ENCODE assay signal across 1 fruit fly cellular context in genomic region chr3R:28572692-28573643, dm6.
TF ChIP-seq lines count a peak whose summit lies in the region.

No protein-coding gene starts in this region.

TF ChIP-seq in whole organism, embryonic, 481 proteins besides CTCF, POLR2A, EP300 and RAD21 (continued from another document and continues in another):
- TF ChIP-seq Hr78 (GFP tag; optimal IDR thresholded peaks at IDR 0.05; lab: Kevin White, UChicago) = no peak
- TF ChIP-seq slou (GFP tag; optimal IDR thresholded peaks at IDR 0.05; lab: Kevin White, UChicago) = no peak
- TF ChIP-seq CG7839 (tag; optimal IDR thresholded peaks at IDR 0.05; lab: Kevin White, UChicago) = no peak
- TF ChIP-seq sim (GFP tag; IDR thresholded peaks at IDR 0.05; lab: Robert Waterston, UW) = no peak
- TF ChIP-seq gfzf (GFP tag; optimal IDR thresholded peaks at IDR 0.05; lab: Kevin White, UChicago) = no peak
- TF ChIP-seq CG15269 (tag; optimal IDR thresholded peaks at IDR 0.05; lab: Kevin White, UChicago) = no peak
- TF ChIP-seq CG1602 (GFP tag; optimal IDR thresholded peaks at IDR 0.05; lab: Kevin White, UChicago) = no peak
- no peak for TF ChIP-seq CG10565 (GFP tag; optimal IDR thresholded peaks at IDR 0.05; lab: Kevin White, UChicago)
- no peak for TF ChIP-seq CG2875 (GFP tag; optimal IDR thresholded peaks at IDR 0.05; lab: Kevin White, UChicago)
- no peak for TF ChIP-seq gcm (GFP tag; optimal IDR thresholded peaks at IDR 0.05; lab: Kevin White, UChicago)
- TF ChIP-seq CG17361 (GFP tag; IDR thresholded peaks at IDR 0.05; lab: Robert Waterston, UW) = 0 out of 3 replicates have a peak, but pooled peaks have one; percentile 15
- no peak for TF ChIP-seq CG7928 (GFP tag; optimal IDR thresholded peaks at IDR 0.05; lab: Kevin White, UChicago)
- TF ChIP-seq Med (GFP tag; lab: Kevin White, UChicago) = no peak
- TF ChIP-seq Xrp1 (GFP tag; IDR thresholded peaks at IDR 0.05; lab: Robert Waterston, UW) = no peak
- peak; percentile 31 for TF ChIP-seq CG2712 (tag; optimal IDR thresholded peaks at IDR 0.05; lab: Kevin White, UChicago)
- TF ChIP-seq Sox100B (GFP tag; optimal IDR thresholded peaks at IDR 0.05; lab: Kevin White, UChicago) = peak; percentile 11
- no peak for TF ChIP-seq ase (GFP tag; IDR thresholded peaks at IDR 0.05; lab: Robert Waterston, UW)
- no peak for TF ChIP-seq CG10209 (GFP tag; optimal IDR thresholded peaks at IDR 0.05; lab: Kevin White, UChicago)
- TF ChIP-seq fd102C (GFP tag; optimal IDR thresholded peaks at IDR 0.05; lab: Kevin White, UChicago) = no peak
- no peak for TF ChIP-seq ato (GFP tag; IDR thresholded peaks at IDR 0.05; lab: Robert Waterston, UW; ENCODE audit: partially characterized antibody)
- TF ChIP-seq crol (GFP tag; IDR thresholded peaks at IDR 0.05; lab: Robert Waterston, UW) = no peak
- TF ChIP-seq CG6813 (GFP tag; optimal IDR thresholded peaks at IDR 0.05; lab: Kevin White, UChicago) = no peak
- no peak for TF ChIP-seq jumu (GFP tag; optimal IDR thresholded peaks at IDR 0.05; lab: Kevin White, UChicago)
- no peak for TF ChIP-seq CG7963 (GFP tag; IDR thresholded peaks at IDR 0.05; lab: Robert Waterston, UW; ENCODE audit: partially characterized antibody)
- TF ChIP-seq salm (tag; optimal IDR thresholded peaks at IDR 0.05; lab: Kevin White, UChicago) = no peak
- TF ChIP-seq CG12236 (GFP tag; optimal IDR thresholded peaks at IDR 0.05; lab: Kevin White, UChicago) = no peak
- peak; percentile 20 for TF ChIP-seq CG18262 (tag; optimal IDR thresholded peaks at IDR 0.05; lab: Kevin White, UChicago)
- no peak for TF ChIP-seq Doc3 (GFP tag; IDR thresholded peaks at IDR 0.05; lab: Robert Waterston, UW; ENCODE audit: partially characterized antibody)
- TF ChIP-seq HHEX (GFP tag; optimal IDR thresholded peaks at IDR 0.05; lab: Kevin White, UChicago) = no peak
- TF ChIP-seq CG31224 (GFP tag; IDR thresholded peaks at IDR 0.05; lab: Robert Waterston, UW) = no peak
- no peak for TF ChIP-seq CG8281 (tag; optimal IDR thresholded peaks at IDR 0.05; lab: Kevin White, UChicago)
- no peak for TF ChIP-seq klu (GFP tag; IDR thresholded peaks at IDR 0.05; lab: Robert Waterston, UW)
- no peak for TF ChIP-seq CG11247 (GFP tag; IDR thresholded peaks at IDR 0.05; lab: Robert Waterston, UW)
- TF ChIP-seq chinmo (GFP tag; IDR thresholded peaks at IDR 0.05; lab: Robert Waterston, UW; ENCODE audit: partially characterized antibody) = 0 out of 4 replicates have a peak, but pooled peaks have one; percentile 51
- TF ChIP-seq yki (optimal IDR thresholded peaks at IDR 0.05; lab: Kevin White, UChicago) = no peak
- no peak for TF ChIP-seq CrebB (tag; optimal IDR thresholded peaks at IDR 0.05; lab: Kevin White, UChicago)
- TF ChIP-seq CG18599 (GFP tag; optimal IDR thresholded peaks at IDR 0.05; lab: Kevin White, UChicago) = no peak
- TF ChIP-seq CG18011 (GFP tag; optimal IDR thresholded peaks at IDR 0.05; lab: Kevin White, UChicago) = no peak
- TF ChIP-seq CG7987 (GFP tag; optimal IDR thresholded peaks at IDR 0.05; lab: Kevin White, UChicago) = no peak
- TF ChIP-seq CG17912 (GFP tag; optimal IDR thresholded peaks at IDR 0.05; lab: Kevin White, UChicago) = no peak
- TF ChIP-seq sr (GFP tag; IDR thresholded peaks at IDR 0.05; lab: Robert Waterston, UW) = no peak
- TF ChIP-seq en (GFP tag; optimal IDR thresholded peaks at IDR 0.05; lab: Kevin White, UChicago) = no peak
- no peak for TF ChIP-seq CG4328 (GFP tag; optimal IDR thresholded peaks at IDR 0.05; lab: Kevin White, UChicago)
- TF ChIP-seq nerfin-1 (tag; optimal IDR thresholded peaks at IDR 0.05; lab: Kevin White, UChicago) = peak; percentile 8
- no peak for TF ChIP-seq Lhr (GFP tag; optimal IDR thresholded peaks at IDR 0.05; lab: Kevin White, UChicago)
- no peak for TF ChIP-seq pan (optimal IDR thresholded peaks at IDR 0.05; lab: Kevin White, UChicago)
- TF ChIP-seq pan (GFP tag; optimal IDR thresholded peaks at IDR 0.05 in 1 of 2, IDR thresholded peaks at IDR 0.05 in 1 of 2) = no peak
- no peak for TF ChIP-seq CG6689 (GFP tag; IDR thresholded peaks at IDR 0.05; lab: Robert Waterston, UW)
- TF ChIP-seq NK7.1 (GFP tag; optimal IDR thresholded peaks at IDR 0.05; lab: Kevin White, UChicago) = no peak
- TF ChIP-seq CG7271 (tag; optimal IDR thresholded peaks at IDR 0.05; lab: Kevin White, UChicago) = no peak
- TF ChIP-seq fd96Cb (tag; optimal IDR thresholded peaks at IDR 0.05; lab: Kevin White, UChicago) = no peak
- no peak for TF ChIP-seq tx (GFP tag; optimal IDR thresholded peaks at IDR 0.05; lab: Kevin White, UChicago)
- no peak for TF ChIP-seq CG2116 (GFP tag; optimal IDR thresholded peaks at IDR 0.05; lab: Kevin White, UChicago)
- TF ChIP-seq Bdp1 (GFP tag; optimal IDR thresholded peaks at IDR 0.05; lab: Kevin White, UChicago) = no peak
- TF ChIP-seq pfk (GFP tag; optimal IDR thresholded peaks at IDR 0.05; lab: Kevin White, UChicago) = no peak
- TF ChIP-seq CG10147 (GFP tag; optimal IDR thresholded peaks at IDR 0.05; lab: Kevin White, UChicago) = no peak
- no peak for TF ChIP-seq Mrtf (GFP tag; IDR thresholded peaks at IDR 0.05; lab: Robert Waterston, UW)
- peak; percentile 72 for TF ChIP-seq Hey (tag; optimal IDR thresholded peaks at IDR 0.05; lab: Kevin White, UChicago)
- peak; percentile 2 for TF ChIP-seq CG12391 (tag; optimal IDR thresholded peaks at IDR 0.05; lab: Kevin White, UChicago)
- TF ChIP-seq D19B (GFP tag; optimal IDR thresholded peaks at IDR 0.05; lab: Kevin White, UChicago) = no peak
- peak; percentile 77 for TF ChIP-seq CG4360 (GFP tag; IDR thresholded peaks at IDR 0.05; lab: Robert Waterston, UW)
- TF ChIP-seq nom (GFP tag; optimal IDR thresholded peaks at IDR 0.05; lab: Kevin White, UChicago) = no peak
- no peak for TF ChIP-seq wdn (GFP tag; IDR thresholded peaks at IDR 0.05; lab: Robert Waterston, UW)
- no peak for TF ChIP-seq tup (GFP tag; optimal IDR thresholded peaks at IDR 0.05; lab: Kevin White, UChicago)
- TF ChIP-seq ewg (GFP tag; optimal IDR thresholded peaks at IDR 0.05; lab: Kevin White, UChicago) = no peak
- TF ChIP-seq CG6683 (GFP tag; optimal IDR thresholded peaks at IDR 0.05; lab: Kevin White, UChicago) = no peak
- no peak for TF ChIP-seq CG18476 (GFP tag; optimal IDR thresholded peaks at IDR 0.05; lab: Kevin White, UChicago)
- TF ChIP-seq esg (GFP tag; conservative IDR thresholded peaks at IDR 0.05; lab: Robert Waterston, UW) = no peak
- no peak for TF ChIP-seq bigmax (GFP tag; optimal IDR thresholded peaks at IDR 0.05; lab: Kevin White, UChicago)
- no peak for TF ChIP-seq bbx (GFP tag; IDR thresholded peaks at IDR 0.05; lab: Robert Waterston, UW; ENCODE audit: partially characterized antibody)
- TF ChIP-seq run (tag; optimal IDR thresholded peaks at IDR 0.05; lab: Kevin White, UChicago) = peak; percentile 27
- TF ChIP-seq Drgx (GFP tag; IDR thresholded peaks at IDR 0.05; lab: Robert Waterston, UW) = no peak
- no peak for TF ChIP-seq sqz (GFP tag; optimal IDR thresholded peaks at IDR 0.05; lab: Kevin White, UChicago)
- TF ChIP-seq sima (GFP tag; optimal IDR thresholded peaks at IDR 0.05; lab: Kevin White, UChicago) = no peak
- peak; percentile 6 for TF ChIP-seq abd-A (tag; optimal IDR thresholded peaks at IDR 0.05; lab: Kevin White, UChicago)
- TF ChIP-seq ems (GFP tag; optimal IDR thresholded peaks at IDR 0.05; lab: Kevin White, UChicago) = no peak
- no peak for TF ChIP-seq cas (GFP tag; IDR thresholded peaks at IDR 0.05; lab: Robert Waterston, UW)
- peak; percentile 39 for TF ChIP-seq CG10979 (tag; optimal IDR thresholded peaks at IDR 0.05; lab: Kevin White, UChicago)
- TF ChIP-seq BtbVII (GFP tag; optimal IDR thresholded peaks at IDR 0.05; lab: Kevin White, UChicago) = no peak
- no peak for TF ChIP-seq NC2β (GFP tag; optimal IDR thresholded peaks at IDR 0.05; lab: Kevin White, UChicago)
- no peak for TF ChIP-seq inv (GFP tag; IDR thresholded peaks at IDR 0.05; lab: Robert Waterston, UW; ENCODE audit: partially characterized antibody)
- TF ChIP-seq cwo (GFP tag; optimal IDR thresholded peaks at IDR 0.05; lab: Kevin White, UChicago) = no peak
- TF ChIP-seq CG14050 (GFP tag; IDR thresholded peaks at IDR 0.05; lab: Robert Waterston, UW) = no peak
- no peak for TF ChIP-seq CG32772 (GFP tag; IDR thresholded peaks at IDR 0.05; lab: Robert Waterston, UW)
- no peak for TF ChIP-seq CG11085 (GFP tag; IDR thresholded peaks at IDR 0.05; lab: Robert Waterston, UW)
- no peak for TF ChIP-seq CG13775 (GFP tag; optimal IDR thresholded peaks at IDR 0.05; lab: Kevin White, UChicago)
- no peak for TF ChIP-seq tll (GFP tag; optimal IDR thresholded peaks at IDR 0.05; lab: Kevin White, UChicago)
- no peak for TF ChIP-seq rib (GFP tag; IDR thresholded peaks at IDR 0.05; lab: Robert Waterston, UW)
- no peak for TF ChIP-seq CG2202 (tag; optimal IDR thresholded peaks at IDR 0.05; lab: Kevin White, UChicago)
- TF ChIP-seq CG1529 (GFP tag; optimal IDR thresholded peaks at IDR 0.05; lab: Kevin White, UChicago) = no peak
- peak; percentile 38 for TF ChIP-seq CG11504 (tag; optimal IDR thresholded peaks at IDR 0.05; lab: Kevin White, UChicago)
- peak; percentile 33 for TF ChIP-seq dmrt99B (tag; optimal IDR thresholded peaks at IDR 0.05; lab: Kevin White, UChicago)
- no peak for TF ChIP-seq CG3847 (GFP tag; IDR thresholded peaks at IDR 0.05; lab: Robert Waterston, UW)
- no peak for TF ChIP-seq grau (tag; optimal IDR thresholded peaks at IDR 0.05; lab: Kevin White, UChicago)
- TF ChIP-seq H15 (GFP tag; IDR thresholded peaks at IDR 0.05; lab: Robert Waterston, UW) = no peak
- TF ChIP-seq Bteb2 (GFP tag; optimal IDR thresholded peaks at IDR 0.05; lab: Kevin White, UChicago) = no peak
- TF ChIP-seq CG14710 (tag; optimal IDR thresholded peaks at IDR 0.05; lab: Kevin White, UChicago) = peak; percentile 40
- TF ChIP-seq hth (optimal IDR thresholded peaks at IDR 0.05; lab: Kevin White, UChicago) = no peak
- TF ChIP-seq Nf-YB (GFP tag; optimal IDR thresholded peaks at IDR 0.05; lab: Kevin White, UChicago) = peak; percentile 35
- no peak for TF ChIP-seq pnt (GFP tag; optimal IDR thresholded peaks at IDR 0.05; lab: Kevin White, UChicago)
- TF ChIP-seq crc (GFP tag; optimal IDR thresholded peaks at IDR 0.05; lab: Kevin White, UChicago) = no peak
- no peak for TF ChIP-seq otp (GFP tag; IDR thresholded peaks at IDR 0.05; lab: Robert Waterston, UW)
- no peak for TF ChIP-seq nmo (GFP tag; optimal IDR thresholded peaks at IDR 0.05; lab: Kevin White, UChicago)
- no peak for TF ChIP-seq tin (GFP tag; optimal IDR thresholded peaks at IDR 0.05; lab: Kevin White, UChicago)
- TF ChIP-seq tna (GFP tag; IDR thresholded peaks at IDR 0.05; lab: Robert Waterston, UW; ENCODE audit: partially characterized antibody) = no peak
- TF ChIP-seq kay (GFP tag; optimal IDR thresholded peaks at IDR 0.05; lab: Kevin White, UChicago) = no peak
- no peak for TF ChIP-seq CG6654 (GFP tag; optimal IDR thresholded peaks at IDR 0.05; lab: Kevin White, UChicago)
- no peak for TF ChIP-seq CG10959 (GFP tag; IDR thresholded peaks at IDR 0.05; lab: Robert Waterston, UW)
- no peak for TF ChIP-seq ATbp (GFP tag; optimal IDR thresholded peaks at IDR 0.05; lab: Kevin White, UChicago)
- no peak for TF ChIP-seq tio (GFP tag; optimal IDR thresholded peaks at IDR 0.05; lab: Kevin White, UChicago)
- no peak for TF ChIP-seq CG3407 (GFP tag; optimal IDR thresholded peaks at IDR 0.05; lab: Kevin White, UChicago)
- no peak for TF ChIP-seq Sox102F (GFP tag; optimal IDR thresholded peaks at IDR 0.05; lab: Kevin White, UChicago)
- no peak for TF ChIP-seq eyg (GFP tag; optimal IDR thresholded peaks at IDR 0.05; lab: Kevin White, UChicago)
- no peak for TF ChIP-seq amos (GFP tag; IDR thresholded peaks at IDR 0.05; lab: Robert Waterston, UW; ENCODE audit: partially characterized antibody)
- no peak for TF ChIP-seq CG9932 (GFP tag; IDR thresholded peaks at IDR 0.05; lab: Robert Waterston, UW)
- no peak for TF ChIP-seq cg (GFP tag; optimal IDR thresholded peaks at IDR 0.05; lab: Kevin White, UChicago)
- no peak for TF ChIP-seq mam (GFP tag; optimal IDR thresholded peaks at IDR 0.05; lab: Kevin White, UChicago)
- no peak for TF ChIP-seq CG14965 (GFP tag; optimal IDR thresholded peaks at IDR 0.05; lab: Kevin White, UChicago; ENCODE audit: borderline replicate concordance)
- no peak for TF ChIP-seq cad (GFP tag; optimal IDR thresholded peaks at IDR 0.05; lab: Kevin White, UChicago)
- TF ChIP-seq pb (GFP tag; optimal IDR thresholded peaks at IDR 0.05; lab: Kevin White, UChicago) = no peak
- no peak for TF ChIP-seq ind (GFP tag; optimal IDR thresholded peaks at IDR 0.05; lab: Kevin White, UChicago)
- TF ChIP-seq sna (GFP tag; IDR thresholded peaks at IDR 0.05; lab: Robert Waterston, UW; ENCODE audit: partially characterized antibody) = no peak
- TF ChIP-seq trem (tag; optimal IDR thresholded peaks at IDR 0.05; lab: Kevin White, UChicago) = no peak
- TF ChIP-seq CG5245 (GFP tag; optimal IDR thresholded peaks at IDR 0.05; lab: Kevin White, UChicago) = no peak
- TF ChIP-seq Jarid2 (GFP tag; optimal IDR thresholded peaks at IDR 0.05; lab: Kevin White, UChicago) = no peak
- no peak for TF ChIP-seq ci (GFP tag; IDR thresholded peaks at IDR 0.05; lab: Robert Waterston, UW)
- peak; percentile 32 for TF ChIP-seq CG10267 (tag; optimal IDR thresholded peaks at IDR 0.05; lab: Kevin White, UChicago)
- TF ChIP-seq hbn (GFP tag; IDR thresholded peaks at IDR 0.05; lab: Robert Waterston, UW; ENCODE audit: partially characterized antibody) = no peak
- TF ChIP-seq da (GFP tag; optimal IDR thresholded peaks at IDR 0.05; lab: Kevin White, UChicago) = no peak
- no peak for TF ChIP-seq pita (GFP tag; optimal IDR thresholded peaks at IDR 0.05; lab: Kevin White, UChicago)
- TF ChIP-seq CHES-1-like (GFP tag; optimal IDR thresholded peaks at IDR 0.05; lab: Kevin White, UChicago) = no peak
- no peak for TF ChIP-seq corto (GFP tag; optimal IDR thresholded peaks at IDR 0.05; lab: Kevin White, UChicago)
- no peak for TF ChIP-seq ranshi (GFP tag; IDR thresholded peaks at IDR 0.05; lab: Robert Waterston, UW)
- no peak for TF ChIP-seq bowl (GFP tag; IDR thresholded peaks at IDR 0.05; lab: Robert Waterston, UW)
- no peak for TF ChIP-seq E2f1 (GFP tag; IDR thresholded peaks at IDR 0.05; lab: Robert Waterston, UW)
- TF ChIP-seq seq (GFP tag; IDR thresholded peaks at IDR 0.05; lab: Robert Waterston, UW) = peak; percentile 14; the same call in 1 of the 2 replicates
- TF ChIP-seq E2f2 (GFP tag; IDR thresholded peaks at IDR 0.05; lab: Robert Waterston, UW) = no peak
- TF ChIP-seq hkb (optimal IDR thresholded peaks at IDR 0.05; lab: Kevin White, UChicago) = peak; percentile 34
- no peak for TF ChIP-seq hkb (GFP tag; IDR thresholded peaks at IDR 0.05; lab: Robert Waterston, UW)
- no peak for TF ChIP-seq CG10366 (GFP tag; IDR thresholded peaks at IDR 0.05; lab: Robert Waterston, UW)
